Fruit fly (Drosophila melanogaster) whole organism, embryonic: ENCODE data around the gene CG8814.

Experiments used
- Asciz ChIP-seq: fragments of 200-800 bp; sonication (Bioruptor generic); optimal IDR thresholded peaks from 2 replicates; lab custom pipeline; 2017; ENCODE audit warnings: missing biosample characterization, mild to moderate bottlenecking, missing genetic modification characterization, missing genetic modification reagents
- CG11398 ChIP-seq: fragments of 200-800 bp; sonication (Bioruptor generic); optimal IDR thresholded peaks from 2 replicates; lab custom pipeline; 2016; ENCODE audit warnings: missing biosample characterization, missing genetic modification characterization
- CG12155 ChIP-seq: fragments of 200-800 bp; sonication (Bioruptor generic); optimal IDR thresholded peaks from 3 replicates; lab custom pipeline; 2016; ENCODE audit warnings: missing biosample characterization, missing genetic modification characterization
- CG12219 ChIP-seq: fragments of 200-800 bp; sonication (Bioruptor generic); optimal IDR thresholded peaks from 3 replicates; lab custom pipeline; 2018; ENCODE audit warnings: missing biosample characterization, mild to moderate bottlenecking, missing genetic modification characterization
- CG12942 ChIP-seq: fragments of 200-800 bp; sonication (Bioruptor generic); optimal IDR thresholded peaks from 3 replicates; lab custom pipeline; 2016; ENCODE audit warnings: missing biosample characterization, missing genetic modification characterization
- CG13624 ChIP-seq: fragments of 200-800 bp; sonication (Bioruptor generic); optimal IDR thresholded peaks from 2 replicates; lab custom pipeline; 2016; ENCODE audit warnings: missing biosample characterization, missing genetic modification characterization
- CG13775 ChIP-seq: fragments of 200-800 bp; sonication (Bioruptor generic); optimal IDR thresholded peaks from 3 replicates; lab custom pipeline; 2017; ENCODE audit warnings: missing biosample characterization, mild to moderate bottlenecking, missing genetic modification characterization
- CG15479 ChIP-seq: fragments of 200-800 bp; sonication (Bioruptor generic); optimal IDR thresholded peaks from 3 replicates; lab custom pipeline; 2019; ENCODE audit warnings: missing biosample characterization, mild to moderate bottlenecking, missing genetic modification characterization, moderate library complexity
- CG17385 ChIP-seq: fragments of 200-800 bp; sonication (Bioruptor generic); optimal IDR thresholded peaks from 3 replicates; lab custom pipeline; 2018; ENCODE audit warnings: missing biosample characterization, mild to moderate bottlenecking, missing genetic modification characterization
- CG2889 ChIP-seq: fragments of 200-800 bp; sonication (Bioruptor generic); IDR thresholded peaks from 3 replicates; pipeline ENCODE4 v1.3.6; 2022; ENCODE audit warnings: missing biosample characterization, missing genetic modification characterization
- CG30020 ChIP-seq: fragments of 200-800 bp; optimal IDR thresholded peaks from 2 replicates; lab custom pipeline; 2019; ENCODE audit warnings: missing biosample characterization, mild to moderate bottlenecking, missing genetic modification characterization, moderate library complexity
- CG3281 ChIP-seq: fragments of 200-800 bp; sonication (Bioruptor generic); optimal IDR thresholded peaks from 3 replicates; lab custom pipeline; 2017; ENCODE audit warnings: missing biosample characterization, mild to moderate bottlenecking, missing genetic modification characterization
- CG34224 ChIP-seq: fragments of 200-800 bp; sonication (Bioruptor generic); IDR thresholded peaks from 3 replicates; pipeline ENCODE4 v1.3.6; 2022; ENCODE audit warnings: missing biosample characterization, missing genetic modification characterization; ENCODE audit not compliant: partially characterized antibody
- CG6175 ChIP-seq: fragments of 200-800 bp; sonication (Bioruptor generic); IDR thresholded peaks from 3 replicates; pipeline ENCODE4 v1.3.6; 2022; ENCODE audit warnings: missing biosample characterization, missing genetic modification characterization
- CG6683 ChIP-seq: fragments of 200-800 bp; sonication (Bioruptor generic); optimal IDR thresholded peaks from 2 replicates; lab custom pipeline; 2017; ENCODE audit warnings: missing biosample characterization, mild to moderate bottlenecking, missing genetic modification characterization, missing genetic modification reagents
- CG7963 ChIP-seq: fragments of 200-800 bp; sonication (Bioruptor generic); IDR thresholded peaks from 3 replicates; pipeline ENCODE4 v1.3.6; 2022; ENCODE audit warnings: missing biosample characterization, missing genetic modification characterization; ENCODE audit not compliant: partially characterized antibody
- CG8359 ChIP-seq: fragments of 200-800 bp; sonication (Bioruptor generic); optimal IDR thresholded peaks from 2 replicates; lab custom pipeline; 2017; ENCODE audit warnings: missing biosample characterization, mild to moderate bottlenecking, missing genetic modification characterization, borderline replicate concordance
- Camta ChIP-seq: fragments of 200-800 bp; sonication (Bioruptor generic); optimal IDR thresholded peaks from 2 replicates; lab custom pipeline; 2016; ENCODE audit warnings: missing biosample characterization, missing genetic modification characterization
- CkIIα-i1 ChIP-seq: fragments of 200-800 bp; sonication (Bioruptor generic); IDR thresholded peaks from 2 replicates; pipeline ENCODE4 v1.3.6; 2022; ENCODE audit warnings: missing biosample characterization, missing genetic modification characterization
- Dbx ChIP-seq: fragments of 200-800 bp; sonication (Bioruptor generic); IDR thresholded peaks from 3 replicates; pipeline ENCODE4 v1.3.6; 2022; ENCODE audit warnings: missing biosample characterization, missing genetic modification characterization
- Deaf1 ChIP-seq: fragments of 200-800 bp; optimal IDR thresholded peaks from 3 replicates; lab custom pipeline; 2019; ENCODE audit warnings: missing biosample characterization, mild to moderate bottlenecking, missing genetic modification characterization, moderate library complexity
- Dfd ChIP-seq, 2 experiments: fragments of >200 bp; optimal IDR thresholded peaks; 2 replicates each; lab custom pipeline; 2017; ENCODE audit warnings: missing biosample characterization in 2 of 2, missing genetic modification characterization in 2 of 2
- Gug ChIP-seq: fragments of 200-800 bp; sonication (Bioruptor generic); IDR thresholded peaks from 4 replicates; pipeline ENCODE4 v1.3.6; 2022; ENCODE audit warnings: missing biosample characterization, missing genetic modification characterization
- Hmx ChIP-seq: fragments of 200-800 bp; sonication (Bioruptor generic); optimal IDR thresholded peaks from 2 replicates; lab custom pipeline; 2016; ENCODE audit warnings: missing biosample characterization, missing genetic modification characterization
- Hr39 ChIP-seq: fragments of >200 bp; optimal IDR thresholded peaks from 2 replicates; lab custom pipeline; 2017
- Hr51 ChIP-seq, 2 experiments: fragments of 200-800 bp; sonication (Bioruptor generic); optimal IDR thresholded peaks; 2 replicates in 1 of 2; 3 replicates in 1 of 2; lab custom pipeline; 2016 to 2018; ENCODE audit warnings: missing biosample characterization in 2 of 2, missing genetic modification characterization in 2 of 2, mild to moderate bottlenecking in 1 of 2, moderate library complexity in 1 of 2
- Mad ChIP-seq: fragments of 200-800 bp; sonication (Bioruptor generic); optimal IDR thresholded peaks from 2 replicates; lab custom pipeline; 2016; ENCODE audit warnings: missing biosample characterization, missing genetic modification characterization
- NC2β ChIP-seq: fragments of 200-800 bp; sonication (Bioruptor generic); optimal IDR thresholded peaks from 2 replicates; lab custom pipeline; 2016; ENCODE audit warnings: missing biosample characterization, missing genetic modification characterization
- Sox100B ChIP-seq: fragments of 200-800 bp; sonication (Bioruptor generic); optimal IDR thresholded peaks from 3 replicates; lab custom pipeline; 2018; ENCODE audit warnings: missing biosample characterization, mild to moderate bottlenecking, missing genetic modification characterization
- al ChIP-seq: fragments of 200-800 bp; sonication (Bioruptor generic); IDR thresholded peaks from 2 replicates; pipeline ENCODE4 v1.3.6; 2022; ENCODE audit warnings: missing biosample characterization, missing genetic modification characterization
- az2 ChIP-seq: fragments of 200-800 bp; sonication (Bioruptor generic); optimal IDR thresholded peaks from 3 replicates; lab custom pipeline; 2016; ENCODE audit warnings: missing biosample characterization, missing genetic modification characterization
- bab2 ChIP-seq: fragments of 200-800 bp; sonication (Bioruptor generic); optimal IDR thresholded peaks from 2 replicates; lab custom pipeline; 2016; ENCODE audit warnings: missing biosample characterization, missing genetic modification characterization
- chinmo ChIP-seq: fragments of 200-800 bp; sonication (Bioruptor generic); IDR thresholded peaks from 4 replicates; pipeline ENCODE4 v1.3.6; 2022; ENCODE audit warnings: missing biosample characterization, missing genetic modification characterization; ENCODE audit not compliant: partially characterized antibody
- crc ChIP-seq: fragments of 200-800 bp; sonication (Bioruptor generic); optimal IDR thresholded peaks from 2 replicates; lab custom pipeline; 2016; ENCODE audit warnings: missing biosample characterization, missing genetic modification characterization
- dati ChIP-seq: fragments of 200-800 bp; sonication (Bioruptor generic); IDR thresholded peaks from 2 replicates; pipeline ENCODE4 v1.3.6; 2022; ENCODE audit warnings: missing biosample characterization, missing genetic modification characterization
- dimm ChIP-seq: fragments of 200-800 bp; sonication (Bioruptor generic); IDR thresholded peaks from 2 replicates; pipeline ENCODE4 v1.3.6; 2022; ENCODE audit warnings: missing biosample characterization, missing genetic modification characterization
- dm ChIP-seq: fragments of 200-800 bp; sonication (Bioruptor generic); optimal IDR thresholded peaks from 3 replicates; lab custom pipeline; 2016; ENCODE audit warnings: missing biosample characterization, missing genetic modification characterization
- en ChIP-seq: fragments of 200-800 bp; sonication (Bioruptor generic); optimal IDR thresholded peaks from 2 replicates; lab custom pipeline; 2016; ENCODE audit warnings: missing biosample characterization, missing genetic modification characterization
- esg ChIP-seq: fragments of 200-800 bp; sonication (Bioruptor generic); conservative IDR thresholded peaks from 2 replicates; pipeline ENCODE4 v1.3.6; 2022; ENCODE audit warnings: missing biosample characterization, missing genetic modification characterization
- eve ChIP-seq, 2 experiments: fragments of >200 bp; optimal IDR thresholded peaks; 2 replicates each; lab custom pipeline; 2017; ENCODE audit warnings: missing biosample characterization in 2 of 2, missing genetic modification characterization in 2 of 2
- gsb-n ChIP-seq: fragments of 200-800 bp; sonication (Bioruptor generic); optimal IDR thresholded peaks from 3 replicates; lab custom pipeline; 2018; ENCODE audit warnings: missing biosample characterization, mild to moderate bottlenecking, missing genetic modification characterization
- jumu ChIP-seq: fragments of 200-800 bp; sonication (Bioruptor generic); optimal IDR thresholded peaks from 3 replicates; lab custom pipeline; 2016; ENCODE audit warnings: missing biosample characterization, missing genetic modification characterization
- klu ChIP-seq: fragments of 200-800 bp; sonication (Bioruptor generic); IDR thresholded peaks from 2 replicates; pipeline ENCODE4 v1.3.6; 2022; ENCODE audit warnings: missing biosample characterization, missing genetic modification characterization
- kni ChIP-seq: fragments of 200-800 bp; sonication (Bioruptor generic); optimal IDR thresholded peaks from 3 replicates; lab custom pipeline; 2017; ENCODE audit warnings: mild to moderate bottlenecking, missing biosample characterization, missing genetic modification reagents, missing genetic modification characterization
- mam ChIP-seq: fragments of 200-800 bp; sonication (Bioruptor generic); optimal IDR thresholded peaks from 3 replicates; lab custom pipeline; 2016; ENCODE audit warnings: missing biosample characterization, missing genetic modification characterization
- psq ChIP-seq: fragments of 200-800 bp; sonication (Bioruptor generic); optimal IDR thresholded peaks from 2 replicates; lab custom pipeline; 2017; ENCODE audit warnings: missing biosample characterization, missing genetic modification characterization
- rib ChIP-seq: fragments of 200-800 bp; sonication (Bioruptor generic); IDR thresholded peaks from 2 replicates; pipeline ENCODE4 v1.3.6; 2022; ENCODE audit warnings: missing biosample characterization, missing genetic modification characterization
- sima ChIP-seq: fragments of 200-800 bp; sonication (Bioruptor generic); optimal IDR thresholded peaks from 2 replicates; lab custom pipeline; 2016; ENCODE audit warnings: missing biosample characterization, missing genetic modification characterization
- sug ChIP-seq: fragments of 200-800 bp; optimal IDR thresholded peaks from 2 replicates; lab custom pipeline; 2019; ENCODE audit warnings: missing biosample characterization, mild to moderate bottlenecking, missing genetic modification characterization, moderate library complexity
- vfl ChIP-seq: fragments of 200-800 bp; sonication (Bioruptor generic); optimal IDR thresholded peaks from 2 replicates; lab custom pipeline; 2016; ENCODE audit warnings: missing biosample characterization, missing genetic modification characterization
- wdn ChIP-seq: fragments of 200-800 bp; sonication (Bioruptor generic); IDR thresholded peaks from 2 replicates; pipeline ENCODE4 v1.3.6; 2022; ENCODE audit warnings: missing biosample characterization, missing genetic modification characterization

The CG8814 gene

dm6 chr2L:2897024-2897549 is 22.4 kb downstream of the CG8814 start (continued):
- TF ChIP-seq bab2 (GFP tag; lab: Kevin White, UChicago), result peak; percentile 85
- TF ChIP-seq kni (GFP tag; lab: Kevin White, UChicago), result peak; percentile 88
- TF ChIP-seq CG3281 (GFP tag; lab: Kevin White, UChicago), result peak; percentile 32
- peak; percentile 81 for TF ChIP-seq CG11398
- peak; percentile 57 for TF ChIP-seq Sox100B (GFP tag; lab: Kevin White, UChicago)
- TF ChIP-seq Asciz (GFP tag; lab: Kevin White, UChicago), result peak; percentile 38
- peak; percentile 83 for TF ChIP-seq jumu (GFP tag; lab: Kevin White, UChicago)
- peak; percentile 72 for TF ChIP-seq en
- no peak; the same call in 1 of the 2 replicates for TF ChIP-seq rib (GFP tag; lab: Robert Waterston, UW)
- peak; percentile 79 for TF ChIP-seq CG13624 (GFP tag; lab: Kevin White, UChicago)
- no peak for TF ChIP-seq CG8359 (GFP tag; lab: Kevin White, UChicago)
- TF ChIP-seq mam (GFP tag; lab: Kevin White, UChicago), result peak; percentile 75
- peak; percentile 77 for TF ChIP-seq CG12155
- peak; percentile 73 for TF ChIP-seq Dbx (GFP tag; lab: Robert Waterston, UW)
- TF ChIP-seq CG34224, result no peak
- no peak for TF ChIP-seq CG30020 (tag; lab: Kevin White, UChicago)
- TF ChIP-seq eve (GFP tag; optimal IDR thresholded peaks at IDR 0.05; lab: Kevin White, UChicago), result peak in 1 of 2 experiments; percentile 95
- TF ChIP-seq dimm (GFP tag; lab: Robert Waterston, UW), result 0 out of 2 replicates have a peak, but pooled peaks have one; percentile 34
- peak; percentile 72 for TF ChIP-seq CG13775 (GFP tag; lab: Kevin White, UChicago)
- peak; percentile 65 for TF ChIP-seq crc (GFP tag; lab: Kevin White, UChicago)
- TF ChIP-seq al (GFP tag; lab: Robert Waterston, UW), result no peak
- 0 out of 4 replicates have a peak, but pooled peaks have one; percentile 41 for TF ChIP-seq chinmo (GFP tag; lab: Robert Waterston, UW)
- TF ChIP-seq CG2889, result peak; percentile 79
- TF ChIP-seq CG6683 (GFP tag; lab: Kevin White, UChicago), result peak; percentile 38
- peak; percentile 72 for TF ChIP-seq dm (GFP tag; lab: Kevin White, UChicago)
- TF ChIP-seq sug (tag; lab: Kevin White, UChicago), result no peak
- peak; percentile 83 for TF ChIP-seq esg (GFP tag; lab: Robert Waterston, UW)
- peak; percentile 62 for TF ChIP-seq gsb-n (tag; lab: Kevin White, UChicago)
- TF ChIP-seq Gug (GFP tag; lab: Robert Waterston, UW), result peak; percentile 89
- peak; percentile 48 for TF ChIP-seq vfl
- TF ChIP-seq CG12219, result peak; percentile 60
- peak; percentile 70 for TF ChIP-seq dati
- no peak for TF ChIP-seq CG15479
- TF ChIP-seq Hr39 (lab: Kevin White, UChicago), result no peak
- TF ChIP-seq CG6175 (GFP tag; lab: Robert Waterston, UW), result peak; percentile 26; the same call in 1 of the 3 replicates
- peak; percentile 74 for TF ChIP-seq CG17385 (GFP tag; lab: Kevin White, UChicago)
- peak; percentile 19 for TF ChIP-seq Deaf1 (tag; lab: Kevin White, UChicago)
- TF ChIP-seq az2 (GFP tag; lab: Kevin White, UChicago), result peak; percentile 89
- TF ChIP-seq NC2β (GFP tag; lab: Kevin White, UChicago), result peak; percentile 91
- TF ChIP-seq Camta (GFP tag; lab: Kevin White, UChicago), result peak; percentile 84
- peak; percentile 42 for TF ChIP-seq psq (GFP tag; lab: Kevin White, UChicago)
- TF ChIP-seq CG7963 (GFP tag; lab: Robert Waterston, UW), result no peak
- TF ChIP-seq Hmx (GFP tag; lab: Kevin White, UChicago), result peak; percentile 22
- TF ChIP-seq klu, result 0 out of 2 replicates have a peak, but pooled peaks have one; percentile 23
- peak; percentile 58 for TF ChIP-seq sima (GFP tag; lab: Kevin White, UChicago)
- peak; percentile 82 for TF ChIP-seq CG12942 (GFP tag; lab: Kevin White, UChicago)
- no peak for TF ChIP-seq CkIIα-i1
- TF ChIP-seq wdn, result peak; percentile 69
- peak; percentile 81 for TF ChIP-seq Mad (GFP tag; lab: Kevin White, UChicago)
- no peak for TF ChIP-seq Dfd (GFP tag; optimal IDR thresholded peaks at IDR 0.05; lab: Kevin White, UChicago)
- peak; percentile 48 to 74 for TF ChIP-seq Hr51 (GFP tag; optimal IDR thresholded peaks at IDR 0.05; lab: Kevin White, UChicago)
